Worm (Caenorhabditis elegans): ENCODE measurements around the gene T27E9.6.

ce11 chrIII:13458978-13459596, 17.5 kb downstream of the T27E9.6 start, which contains the start of gene tag-164:
- TF ChIP-seq snpc-4 (tag; optimal IDR thresholded peaks at IDR 0.05) (no peak), egl-27 (tag; optimal IDR thresholded peaks at IDR 0.05) (no peak), nhr-129 (tag; optimal IDR thresholded peaks at IDR 0.05) (no peak)
